Fruit fly (Drosophila melanogaster): ENCODE data around the gene CG14005.

dm6 chr2L:5799435-5800387 is 2.1 kb downstream of the CG14005 start, which contains the start of gene CG9171:
- TF ChIP-seq Dll (optimal IDR thresholded peaks at IDR 0.05) (peak; percentile 22), pan (optimal IDR thresholded peaks at IDR 0.05) (no peak)
